Fruit fly (Drosophila melanogaster): ENCODE data around the gene CG13461.

DNA sequence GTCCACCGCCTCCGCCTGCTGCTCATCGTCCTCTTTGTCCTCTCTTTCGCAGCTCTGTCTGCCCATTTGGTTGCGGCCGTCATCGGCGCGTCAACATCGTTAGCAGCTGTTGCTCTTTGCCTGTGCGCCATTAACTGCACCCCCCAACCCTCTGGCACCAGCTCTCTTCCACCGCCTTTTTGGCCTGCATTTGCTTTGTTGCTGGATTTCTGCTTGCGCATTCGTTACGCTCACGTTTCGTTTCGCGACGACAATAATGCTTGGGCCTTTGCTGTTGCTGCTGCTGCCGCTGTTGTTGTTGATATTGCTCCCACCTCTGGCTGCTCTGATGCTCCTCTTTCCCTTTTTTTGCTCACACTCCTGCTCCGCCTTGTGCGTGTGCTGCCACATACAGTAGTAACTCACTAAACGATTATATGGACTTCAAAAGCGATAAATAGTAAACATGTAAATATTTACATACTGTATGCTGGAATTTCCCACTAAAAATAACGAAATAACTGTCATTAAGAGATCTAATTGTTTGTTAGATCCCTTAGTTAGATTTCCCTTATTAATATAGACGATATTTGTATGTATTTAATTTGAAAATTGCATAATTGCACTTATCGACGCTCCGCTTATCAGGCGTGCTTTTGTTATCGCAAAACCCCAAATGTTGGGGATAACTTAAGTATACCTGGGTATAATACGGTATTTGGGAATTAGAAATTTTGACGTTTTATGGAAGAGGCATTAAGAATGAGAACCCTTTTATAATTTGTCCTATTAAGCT, 49.5 kb upstream of the CG13461 start:
- peak; percentile 100 for TF ChIP-seq CG6854 (GFP tag; optimal IDR thresholded peaks at IDR 0.05)
- peak; percentile 1 for TF ChIP-seq Sox15 (GFP tag; optimal IDR thresholded peaks at IDR 0.05)
- peak; percentile 8 for TF ChIP-seq topi (GFP tag; optimal IDR thresholded peaks at IDR 0.05)
- peak; percentile 33 for TF ChIP-seq CG10669 (GFP tag; optimal IDR thresholded peaks at IDR 0.05)
- TF ChIP-seq eg (GFP tag; IDR thresholded peaks at IDR 0.05), result peak; percentile 51; the same call in 2 of the 3 replicates
- peak; percentile 56 for TF ChIP-seq Sox102F (GFP tag; optimal IDR thresholded peaks at IDR 0.05)
- peak; percentile 59 for TF ChIP-seq pdm3 (GFP tag; optimal IDR thresholded peaks at IDR 0.05)
- TF ChIP-seq CG6163 (GFP tag; IDR thresholded peaks at IDR 0.05), result peak; percentile 53; the same call in 2 of the 3 replicates
- no peak for TF ChIP-seq Gug (GFP tag; IDR thresholded peaks at IDR 0.05)
- peak; percentile 52 for TF ChIP-seq Hr39 (GFP tag; optimal IDR thresholded peaks at IDR 0.05)
